Fruit fly (Drosophila melanogaster) whole organism, embryonic: Measurements from ENCODE around the gene CG4968.
A peak's percentile ranks its signal among the peaks of the same experiment; 100 is the strongest.

Experiments
- C15 ChIP-seq: fragments of 200-800 bp; sonication (Bioruptor generic); IDR thresholded peaks from 3 replicates; pipeline ENCODE4 v1.3.6; 2022; ENCODE audit warnings: missing biosample characterization, missing genetic modification characterization
- CG13123 ChIP-seq: fragments of 200-800 bp; sonication (Bioruptor generic); optimal IDR thresholded peaks from 2 replicates; lab custom pipeline; 2016; ENCODE audit warnings: missing biosample characterization, missing genetic modification characterization
- CG15073 ChIP-seq: fragments of 200-800 bp; sonication (Bioruptor generic); optimal IDR thresholded peaks from 2 replicates; lab custom pipeline; 2016; ENCODE audit warnings: missing biosample characterization, missing genetic modification characterization
- CG2875 ChIP-seq: fragments of 200-800 bp; sonication (Bioruptor generic); optimal IDR thresholded peaks from 2 replicates; lab custom pipeline; 2017; ENCODE audit warnings: missing biosample characterization, mild to moderate bottlenecking, missing genetic modification characterization, missing genetic modification reagents
- CG31224 ChIP-seq: fragments of 200-800 bp; sonication (Bioruptor generic); IDR thresholded peaks from 2 replicates; pipeline ENCODE4 v1.3.6; 2022; ENCODE audit warnings: missing biosample characterization, missing genetic modification characterization
- CG3407 ChIP-seq: fragments of 200-800 bp; sonication (Bioruptor generic); optimal IDR thresholded peaks from 2 replicates; lab custom pipeline; 2018; ENCODE audit warnings: missing biosample characterization, mild to moderate bottlenecking, missing genetic modification characterization
- CG3995 ChIP-seq: fragments of 200-800 bp; sonication (Bioruptor generic); optimal IDR thresholded peaks from 3 replicates; lab custom pipeline; 2016; ENCODE audit warnings: missing biosample characterization, missing genetic modification characterization
- CG42726 ChIP-seq: fragments of 200-800 bp; sonication (Bioruptor generic); IDR thresholded peaks from 2 replicates; pipeline ENCODE4 v1.3.6; 2022; ENCODE audit warnings: missing biosample characterization, missing genetic modification characterization; ENCODE audit not compliant: partially characterized antibody
- CG4404 ChIP-seq: fragments of 200-800 bp; sonication (Bioruptor generic); IDR thresholded peaks from 2 replicates; pipeline ENCODE4 v1.3.6; 2022; ENCODE audit warnings: missing biosample characterization, missing genetic modification characterization
- CG4617 ChIP-seq: fragments of 200-800 bp; sonication (Bioruptor generic); optimal IDR thresholded peaks from 3 replicates; lab custom pipeline; 2016; ENCODE audit warnings: missing biosample characterization, missing genetic modification characterization, borderline replicate concordance
- CG4707 ChIP-seq: fragments of 200-800 bp; sonication (Bioruptor generic); optimal IDR thresholded peaks from 2 replicates; lab custom pipeline; 2018; ENCODE audit warnings: missing biosample characterization, mild to moderate bottlenecking, missing genetic modification characterization, moderate library complexity
- CG5180 ChIP-seq: fragments of 200-800 bp; sonication (Bioruptor generic); optimal IDR thresholded peaks from 3 replicates; lab custom pipeline; 2017; ENCODE audit warnings: missing biosample characterization, missing genetic modification characterization, mild to moderate bottlenecking, moderate library complexity, missing genetic modification reagents
- CG5245 ChIP-seq: fragments of 200-800 bp; sonication (Bioruptor generic); optimal IDR thresholded peaks from 3 replicates; lab custom pipeline; 2016; ENCODE audit warnings: missing biosample characterization, missing genetic modification characterization
- CG8089 ChIP-seq: fragments of 200-800 bp; sonication (Bioruptor generic); optimal IDR thresholded peaks from 3 replicates; lab custom pipeline; 2016; ENCODE audit warnings: missing biosample characterization, missing genetic modification characterization
- CG8765 ChIP-seq: fragments of 200-800 bp; sonication (Bioruptor generic); IDR thresholded peaks from 2 replicates; pipeline ENCODE4 v1.3.6; 2022; ENCODE audit warnings: missing biosample characterization, missing genetic modification characterization
- CG9932 ChIP-seq: fragments of 200-800 bp; sonication (Bioruptor generic); IDR thresholded peaks from 2 replicates; pipeline ENCODE4 v1.3.6; 2022; ENCODE audit warnings: missing biosample characterization, missing genetic modification characterization
- CoRest ChIP-seq: fragments of 200-800 bp; sonication (Bioruptor generic); optimal IDR thresholded peaks from 3 replicates; lab custom pipeline; 2018; ENCODE audit warnings: missing biosample characterization, mild to moderate bottlenecking, missing genetic modification characterization, moderate library complexity
- Deaf1 ChIP-seq: fragments of 200-800 bp; optimal IDR thresholded peaks from 3 replicates; lab custom pipeline; 2019; ENCODE audit warnings: missing biosample characterization, mild to moderate bottlenecking, missing genetic modification characterization, moderate library complexity
- Dp ChIP-seq: fragments of 200-800 bp; sonication (Bioruptor generic); optimal IDR thresholded peaks from 2 replicates; lab custom pipeline; 2018; ENCODE audit warnings: missing biosample characterization, mild to moderate bottlenecking, missing genetic modification characterization, moderate library complexity
- Ets97D ChIP-seq: fragments of 200-800 bp; sonication (Bioruptor generic); optimal IDR thresholded peaks from 3 replicates; lab custom pipeline; 2016; ENCODE audit warnings: missing biosample characterization, missing genetic modification characterization
- Gsc ChIP-seq: fragments of 200-800 bp; sonication (Bioruptor generic); IDR thresholded peaks from 2 replicates; pipeline ENCODE4 v1.3.6; 2022; ENCODE audit warnings: missing biosample characterization, missing genetic modification characterization
- H15 ChIP-seq: fragments of 200-800 bp; sonication (Bioruptor generic); IDR thresholded peaks from 3 replicates; pipeline ENCODE4 v1.3.6; 2022; ENCODE audit warnings: missing biosample characterization, missing genetic modification characterization
- Hr78 ChIP-seq, 2 experiments: fragments of 200-800 bp in 1 of 2; fragments of >200 bp in 1 of 2; sonication (Bioruptor generic) in 1 of 2; optimal IDR thresholded peaks; 2 replicates each; lab custom pipeline; 2017 to 2019; ENCODE audit warnings: missing biosample characterization in 2 of 2, missing genetic modification characterization in 2 of 2, mild to moderate bottlenecking in 1 of 2, moderate library complexity in 1 of 2
- Meics ChIP-seq: fragments of 200-800 bp; sonication (Bioruptor generic); optimal IDR thresholded peaks from 2 replicates; lab custom pipeline; 2017; ENCODE audit warnings: missing biosample characterization, mild to moderate bottlenecking, missing genetic modification characterization
- Myb ChIP-seq: fragments of 200-800 bp; sonication (Bioruptor generic); optimal IDR thresholded peaks from 2 replicates; lab custom pipeline; 2016; ENCODE audit warnings: missing biosample characterization, missing genetic modification characterization
- Nf-YC ChIP-seq: fragments of 200-800 bp; optimal IDR thresholded peaks from 3 replicates; lab custom pipeline; 2019; ENCODE audit warnings: missing biosample characterization, mild to moderate bottlenecking, missing genetic modification characterization, moderate library complexity
- Ptx1 ChIP-seq: fragments of 200-800 bp; sonication (Bioruptor generic); IDR thresholded peaks from 2 replicates; pipeline ENCODE4 v1.3.6; 2022; ENCODE audit warnings: missing biosample characterization, missing genetic modification characterization
- Scr ChIP-seq: fragments of 200-800 bp; sonication (Bioruptor generic); IDR thresholded peaks from 2 replicates; pipeline ENCODE4 v1.3.6; 2022; ENCODE audit warnings: missing biosample characterization, missing genetic modification characterization; ENCODE audit not compliant: partially characterized antibody
- YL-1 ChIP-seq: fragments of 200-800 bp; sonication (Bioruptor generic); optimal IDR thresholded peaks from 3 replicates; lab custom pipeline; 2017; ENCODE audit warnings: missing biosample characterization, mild to moderate bottlenecking, missing genetic modification characterization
- ab ChIP-seq: fragments of 200-800 bp; sonication (Bioruptor generic); optimal IDR thresholded peaks from 2 replicates; lab custom pipeline; 2016; ENCODE audit warnings: missing biosample characterization, missing genetic modification characterization
- amos ChIP-seq: fragments of 200-800 bp; sonication (Bioruptor generic); IDR thresholded peaks from 2 replicates; pipeline ENCODE4 v1.3.6; 2022; ENCODE audit warnings: missing biosample characterization, missing genetic modification characterization; ENCODE audit not compliant: partially characterized antibody
- aop ChIP-seq: fragments of 200-800 bp; sonication (Bioruptor generic); IDR thresholded peaks from 2 replicates; pipeline ENCODE4 v1.3.6; 2022; ENCODE audit warnings: missing biosample characterization, missing genetic modification characterization
- ara ChIP-seq: fragments of 200-800 bp; sonication (Bioruptor generic); IDR thresholded peaks from 2 replicates; pipeline ENCODE4 v1.3.6; 2022; ENCODE audit warnings: missing biosample characterization, missing genetic modification characterization
- bigmax ChIP-seq: fragments of 200-800 bp; sonication (Bioruptor generic); optimal IDR thresholded peaks from 2 replicates; lab custom pipeline; 2018; ENCODE audit warnings: missing biosample characterization, mild to moderate bottlenecking, missing genetic modification characterization
- cad ChIP-seq: fragments of >200 bp; optimal IDR thresholded peaks from 2 replicates; lab custom pipeline; 2017; ENCODE audit warnings: missing biosample characterization, missing genetic modification characterization
- corto ChIP-seq: fragments of 200-800 bp; sonication (Bioruptor generic); optimal IDR thresholded peaks from 2 replicates; lab custom pipeline; 2016; ENCODE audit warnings: missing biosample characterization, mild to moderate bottlenecking, missing genetic modification characterization, moderate library complexity
- cwo ChIP-seq: fragments of 200-800 bp; sonication (Bioruptor generic); optimal IDR thresholded peaks from 3 replicates; lab custom pipeline; 2017; ENCODE audit warnings: missing biosample characterization, missing genetic modification characterization, mild to moderate bottlenecking, moderate library complexity, missing genetic modification reagents
- dimm ChIP-seq: fragments of 200-800 bp; sonication (Bioruptor generic); IDR thresholded peaks from 2 replicates; pipeline ENCODE4 v1.3.6; 2022; ENCODE audit warnings: missing biosample characterization, missing genetic modification characterization
- fd64A ChIP-seq: fragments of 200-800 bp; sonication (Bioruptor generic); optimal IDR thresholded peaks from 3 replicates; lab custom pipeline; 2018; ENCODE audit warnings: missing biosample characterization, mild to moderate bottlenecking, missing genetic modification characterization
- gcm2 ChIP-seq: fragments of 200-800 bp; sonication (Bioruptor generic); optimal IDR thresholded peaks from 2 replicates; lab custom pipeline; 2016; ENCODE audit warnings: missing biosample characterization, missing genetic modification characterization
- ken ChIP-seq: fragments of 200-800 bp; sonication (Bioruptor generic); IDR thresholded peaks from 3 replicates; pipeline ENCODE4 v1.3.6; 2022; ENCODE audit warnings: missing biosample characterization, missing genetic modification characterization
- lbe ChIP-seq: fragments of 200-800 bp; sonication (Bioruptor generic); optimal IDR thresholded peaks from 2 replicates; lab custom pipeline; 2016; ENCODE audit warnings: missing biosample characterization, mild to moderate bottlenecking, missing genetic modification characterization
- mirr ChIP-seq: fragments of 200-800 bp; sonication (Bioruptor generic); optimal IDR thresholded peaks from 3 replicates; lab custom pipeline; 2018; ENCODE audit warnings: missing biosample characterization, mild to moderate bottlenecking, missing genetic modification characterization
- odd ChIP-seq: fragments of 200-800 bp; sonication (Bioruptor generic); optimal IDR thresholded peaks from 2 replicates; lab custom pipeline; 2017; ENCODE audit warnings: missing biosample characterization, mild to moderate bottlenecking, missing genetic modification characterization
- pita ChIP-seq: fragments of 200-800 bp; sonication (Bioruptor generic); optimal IDR thresholded peaks from 2 replicates; lab custom pipeline; 2017; ENCODE audit warnings: missing biosample characterization, mild to moderate bottlenecking, missing genetic modification characterization
- run ChIP-seq: fragments of 200-800 bp; sonication (Bioruptor generic); optimal IDR thresholded peaks from 3 replicates; lab custom pipeline; 2018; ENCODE audit warnings: missing biosample characterization, mild to moderate bottlenecking, missing genetic modification characterization
- scrt ChIP-seq: fragments of 200-800 bp; sonication (Bioruptor generic); optimal IDR thresholded peaks from 2 replicates; lab custom pipeline; 2018; ENCODE audit warnings: missing biosample characterization, mild to moderate bottlenecking, missing genetic modification characterization, moderate library complexity
- so ChIP-seq: fragments of 200-800 bp; sonication (Bioruptor generic); IDR thresholded peaks from 3 replicates; pipeline ENCODE4 v1.3.6; 2022; ENCODE audit warnings: missing biosample characterization, missing genetic modification characterization
- unc-4 ChIP-seq: fragments of 200-800 bp; sonication (Bioruptor generic); IDR thresholded peaks from 2 replicates; pipeline ENCODE4 v1.3.6; 2022; ENCODE audit warnings: missing biosample characterization, missing genetic modification characterization; ENCODE audit not compliant: partially characterized antibody
- wdn ChIP-seq: fragments of 200-800 bp; sonication (Bioruptor generic); IDR thresholded peaks from 2 replicates; pipeline ENCODE4 v1.3.6; 2022; ENCODE audit warnings: missing biosample characterization, missing genetic modification characterization
- zen ChIP-seq: fragments of 200-800 bp; sonication (Bioruptor generic); optimal IDR thresholded peaks from 3 replicates; lab custom pipeline; 2018; ENCODE audit warnings: missing biosample characterization, mild to moderate bottlenecking, missing genetic modification characterization, moderate library complexity

Gene CG4968

dm6 chr2L:10303786-10304185 is 2.9 kb upstream of the CG4968 start, which contains the start of gene nmd (continued):
- TF ChIP-seq zen (tag; lab: Kevin White, UChicago) (no peak), Gsc (GFP tag; lab: Robert Waterston, UW) (no peak), CG8089 (GFP tag; lab: Kevin White, UChicago) (no peak), Scr (GFP tag; lab: Robert Waterston, UW) (peak; percentile 19; the same call in 1 of the 2 replicates), mirr (GFP tag; lab: Kevin White, UChicago) (no peak), CG4404 (no peak), so (GFP tag; lab: Robert Waterston, UW) (no peak), gcm2 (GFP tag; lab: Kevin White, UChicago) (no peak), scrt (GFP tag; lab: Kevin White, UChicago) (no peak), Hr78 (GFP tag; optimal IDR thresholded peaks at IDR 0.05; lab: Kevin White, UChicago) (no peak), CG15073 (GFP tag; lab: Kevin White, UChicago) (no peak), Nf-YC (tag; lab: Kevin White, UChicago) (peak; percentile 31), ken (GFP tag; lab: Robert Waterston, UW) (0 out of 3 replicates have a peak, but pooled peaks have one; percentile 9), CG5180 (GFP tag; lab: Kevin White, UChicago) (no peak), CG3407 (GFP tag; lab: Kevin White, UChicago) (no peak), CG2875 (GFP tag; lab: Kevin White, UChicago) (no peak), Meics (GFP tag; lab: Kevin White, UChicago) (no peak), CG5245 (GFP tag; lab: Kevin White, UChicago) (no peak), pita (GFP tag; lab: Kevin White, UChicago) (no peak), wdn (GFP tag; lab: Robert Waterston, UW) (no peak), CG4617 (peak; percentile 70), aop (GFP tag; lab: Robert Waterston, UW) (no peak), YL-1 (GFP tag; lab: Kevin White, UChicago) (peak; percentile 64), cwo (GFP tag; lab: Kevin White, UChicago) (no peak), ara (GFP tag; lab: Robert Waterston, UW) (no peak), Ptx1 (0 out of 2 replicates have a peak, but pooled peaks have one; percentile 13), CG13123 (no peak), H15 (GFP tag; lab: Robert Waterston, UW) (no peak), dimm (GFP tag; lab: Robert Waterston, UW) (no peak), CG31224 (GFP tag; lab: Robert Waterston, UW) (no peak), CoRest (tag; lab: Kevin White, UChicago) (peak; percentile 24), amos (GFP tag; lab: Robert Waterston, UW) (no peak; the same call in 1 of the 2 replicates), CG9932 (GFP tag; lab: Robert Waterston, UW) (no peak; the same call in 1 of the 2 replicates), CG8765 (GFP tag; lab: Robert Waterston, UW) (no peak), Myb (peak; percentile 20), corto (GFP tag; lab: Kevin White, UChicago) (no peak), C15 (GFP tag; lab: Robert Waterston, UW) (no peak), Ets97D (peak; percentile 48), bigmax (no peak), Deaf1 (tag; lab: Kevin White, UChicago) (no peak), CG3995 (GFP tag; lab: Kevin White, UChicago) (no peak), cad (GFP tag; lab: Kevin White, UChicago) (no peak), CG4707 (GFP tag; lab: Kevin White, UChicago) (no peak), Dp (GFP tag; lab: Kevin White, UChicago) (peak; percentile 29), CG42726 (GFP tag; lab: Robert Waterston, UW) (no peak), lbe (GFP tag; lab: Kevin White, UChicago) (no peak), unc-4 (GFP tag; lab: Robert Waterston, UW) (peak; percentile 30; the same call in 1 of the 2 replicates), fd64A (GFP tag; lab: Kevin White, UChicago) (no peak), run (no peak), odd (GFP tag; lab: Kevin White, UChicago) (no peak), ab (GFP tag; lab: Kevin White, UChicago) (no peak)
